Worm (Caenorhabditis elegans) whole organism, L1 larva: ENCODE data around the gene Y39E4A.1.

Experiments
- C34B4.2 ChIP-seq: sonication (generic microtip); optimal IDR thresholded peaks from 2 replicates; lab custom pipeline; 2017; ENCODE audit warnings: mild to moderate bottlenecking, missing genetic modification characterization, missing compliant biosample characterization
- ama-1 ChIP-seq: fragments of 150-350 bp; optimal IDR thresholded peaks from 2 replicates; lab custom pipeline; 2014
- ces-1 ChIP-seq: fragments of 150-350 bp; optimal IDR thresholded peaks from 2 replicates; lab custom pipeline; 2014; ENCODE audit warnings: missing biosample characterization, missing genetic modification reagents, missing genetic modification characterization
- jun-1 ChIP-seq: fragments of 150-350 bp; optimal IDR thresholded peaks from 2 replicates; lab custom pipeline; 2014; ENCODE audit warnings: missing biosample characterization, missing genetic modification reagents, missing genetic modification characterization
- nhr-11 ChIP-seq: fragments of 150-350 bp; optimal IDR thresholded peaks from 2 replicates; lab custom pipeline; 2014; ENCODE audit warnings: missing biosample characterization, missing genetic modification characterization
- pqm-1 ChIP-seq: sonication (generic microtip); optimal IDR thresholded peaks from 3 replicates; lab custom pipeline; 2017; ENCODE audit warnings: missing biosample characterization, missing genetic modification characterization
- snpc-4 ChIP-seq: fragments of 150-350 bp; optimal IDR thresholded peaks from 2 replicates; lab custom pipeline; 2014; ENCODE audit warnings: missing biosample characterization, missing genetic modification characterization
- ztf-4 ChIP-seq: fragments of 150-350 bp; optimal IDR thresholded peaks from 2 replicates; lab custom pipeline; 2014; ENCODE audit warnings: missing biosample characterization, missing genetic modification characterization

DNA sequence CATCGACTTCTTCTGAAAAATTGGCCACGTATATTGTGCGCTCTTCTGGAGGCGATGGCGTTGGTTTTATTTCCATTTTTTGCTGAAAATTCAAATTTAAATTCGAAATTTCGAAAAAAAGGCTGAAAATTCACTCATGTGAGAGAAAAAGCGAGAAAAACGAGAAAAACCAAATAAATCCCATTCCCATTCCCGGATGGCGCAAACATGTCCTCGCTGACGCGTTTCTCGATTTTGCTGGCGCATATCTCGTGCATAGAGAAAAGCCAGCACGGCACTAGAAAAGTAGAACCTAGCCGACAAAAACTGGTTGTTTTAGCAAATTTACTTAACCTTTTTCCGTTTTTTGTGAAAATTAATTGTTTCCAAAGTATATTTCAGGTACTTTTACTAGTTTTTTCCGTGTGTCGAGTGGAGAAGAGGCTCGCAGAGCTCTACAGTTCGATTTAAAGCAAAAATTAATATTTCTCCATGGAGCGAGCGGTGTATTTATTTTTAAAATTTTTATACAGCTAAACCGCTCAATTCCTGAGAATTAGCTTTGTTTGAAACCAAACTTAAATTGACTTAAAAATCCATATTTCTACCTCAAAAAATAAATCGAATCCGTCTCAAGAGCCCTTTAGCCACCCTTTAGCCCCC, 19.3 kb upstream of the Y39E4A.1 start, which contains the start of gene rbm-7:
- TF ChIP-seq ama-1 (lab: Kevin White, UChicago): no peak
- TF ChIP-seq nhr-11 (tag; lab: Kevin White, UChicago): no peak
- no peak for TF ChIP-seq ztf-4 (tag; lab: Kevin White, UChicago)
- no peak for TF ChIP-seq pqm-1
- TF ChIP-seq snpc-4 (tag; lab: Kevin White, UChicago): peak; percentile 52
- TF ChIP-seq jun-1 (tag; lab: Kevin White, UChicago): peak; percentile 56
- no peak for TF ChIP-seq ces-1
- no peak for TF ChIP-seq C34B4.2 (tag; lab: Kevin White, UChicago)
